Fruit fly (Drosophila melanogaster) whole organism, pupa: Measurements from ENCODE around the gene sdt.

ENCODE experiments used
- CG17806 ChIP-seq: fragments of 200-800 bp; sonication (Bioruptor generic); optimal IDR thresholded peaks from 2 replicates; lab custom pipeline; 2018; ENCODE audit warnings: missing biosample characterization, mild to moderate bottlenecking, missing genetic modification characterization, moderate library complexity
- CG8159 ChIP-seq: fragments of 200-800 bp; sonication (Bioruptor generic); optimal IDR thresholded peaks from 3 replicates; lab custom pipeline; 2018; ENCODE audit warnings: missing biosample characterization, mild to moderate bottlenecking, missing genetic modification characterization, moderate library complexity
- Pif1A ChIP-seq: fragments of 200-800 bp; sonication (Bioruptor generic); optimal IDR thresholded peaks from 3 replicates; lab custom pipeline; 2016; ENCODE audit warnings: missing biosample characterization, missing genetic modification characterization
- fd96Ca ChIP-seq: fragments of 200-800 bp; sonication (Bioruptor generic); IDR thresholded peaks from 3 replicates; pipeline ENCODE4 v1.3.6; 2022; ENCODE audit warnings: missing biosample characterization, missing genetic modification characterization

DNA sequence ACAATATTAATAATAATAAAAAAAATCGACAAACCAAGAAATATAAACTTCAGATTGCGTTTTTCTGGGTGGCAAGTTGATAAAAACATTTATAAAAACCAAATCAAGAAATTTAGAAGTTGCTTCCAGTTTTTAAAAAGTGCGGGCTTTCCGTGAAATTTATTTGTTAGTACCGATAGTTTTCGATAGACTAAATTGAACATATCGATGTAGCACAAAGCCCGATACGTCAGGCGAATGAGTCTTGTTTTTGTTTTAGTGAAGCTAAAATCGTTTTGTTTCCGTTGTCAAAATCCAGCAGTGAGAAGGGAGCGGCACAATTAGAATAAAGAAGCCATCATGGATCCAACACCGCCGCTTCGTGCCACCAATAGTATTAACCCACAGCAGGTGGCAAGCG, 62.1 kb downstream of the sdt start, which contains the start of gene CG2147:
- no peak for TF ChIP-seq fd96Ca
- TF ChIP-seq CG8159 (tag; lab: Kevin White, UChicago): no peak
- TF ChIP-seq CG17806 (tag; lab: Kevin White, UChicago): no peak
- no peak for TF ChIP-seq Pif1A (GFP tag; lab: Kevin White, UChicago)
